Worm (Caenorhabditis elegans) whole organism, L4/young adult: ENCODE measurements around the gene lron-15.
A peak's percentile ranks its signal among the peaks of the same experiment; 100 is the strongest.

Experiments used
- W03F9.2 ChIP-seq: fragments of 150-350 bp; optimal IDR thresholded peaks from 2 replicates; lab custom pipeline; 2014; ENCODE audit warnings: missing biosample characterization, missing genetic modification characterization
- dao-5 ChIP-seq: sonication (generic microtip); optimal IDR thresholded peaks from 2 replicates; lab custom pipeline; 2016; ENCODE audit warnings: missing genotype, missing genetic modification characterization, moderate library complexity, missing compliant biosample characterization
- him-1 ChIP-seq: sonication (generic microtip); optimal IDR thresholded peaks from 2 replicates; lab custom pipeline; 2016; ENCODE audit warnings: missing genotype, missing genetic modification reagents, missing genetic modification characterization, missing compliant biosample characterization

lron-15 gene

ce11 chrII:6544842-6545410 is at the start of gene lron-15:
Gene lron-15, minus strand, starts transcription at chrII:6544892.
- TF ChIP-seq him-1 (no peak), W03F9.2 (tag; lab: Kevin White, UChicago) (no peak), dao-5 (tag; lab: Kevin White, UChicago) (no peak)

ce11 chrII:6594151-6594550 is 49.5 kb upstream of the lron-15 start, which contains the start of gene aipr-1:
Gene aipr-1, minus strand, starts transcription at chrII:6594251.
- TF ChIP-seq W03F9.2 (tag; lab: Kevin White, UChicago), result no peak
- no peak for TF ChIP-seq him-1
- no peak for TF ChIP-seq dao-5 (tag; lab: Kevin White, UChicago)

- TF ChIP-seq him-1 (no peak), W03F9.2 (tag; lab: Kevin White, UChicago) (no peak), dao-5 (tag; lab: Kevin White, UChicago) (no peak)
Measured at ce11 chrII:6592251-6592650, 47.6 kb upstream of the lron-15 start, which contains the start of gene C56C10.9. Gene C56C10.9, minus strand, starts transcription at chrII:6592351.

ce11 chrII:6591000-6591399 is 46.3 kb upstream of the lron-15 start:
- TF ChIP-seq W03F9.2 (tag; lab: Kevin White, UChicago) (no peak), him-1 (no peak), dao-5 (tag; lab: Kevin White, UChicago) (no peak)

- TF ChIP-seq W03F9.2 (tag; lab: Kevin White, UChicago) (no peak), dao-5 (tag; lab: Kevin White, UChicago) (no peak), him-1 (no peak)
Measured at ce11 chrII:6589408-6589807, 44.7 kb upstream of the lron-15 start, which contains the start of gene vps-32.1. Gene vps-32.1, plus strand, starts transcription at chrII:6589708.

ce11 chrII:6588605-6589292 is 44.1 kb upstream of the lron-15 start, which contains the start of gene icd-1:
Gene icd-1, minus strand, starts transcription at chrII:6588655.
- peak; percentile 78 for TF ChIP-seq him-1
- TF ChIP-seq W03F9.2 (tag; lab: Kevin White, UChicago), result peak; percentile 95
- TF ChIP-seq dao-5 (tag; lab: Kevin White, UChicago), result no peak

- TF ChIP-seq W03F9.2 (tag; lab: Kevin White, UChicago) (no peak), him-1 (no peak), dao-5 (tag; lab: Kevin White, UChicago) (no peak)
Measured at ce11 chrII:6587264-6587870, 42.7 kb upstream of the lron-15 start, which contains the start of gene C56C10.7. Gene C56C10.7, minus strand, starts transcription at chrII:6587575.

ce11 chrII:6582758-6583157 is 38.1 kb upstream of the lron-15 start, which contains the start of gene C56C10.4:
Gene C56C10.4, plus strand, starts transcription at chrII:6583058.
- TF ChIP-seq dao-5 (tag; lab: Kevin White, UChicago) (no peak), him-1 (no peak), W03F9.2 (tag; lab: Kevin White, UChicago) (no peak)

- no peak for TF ChIP-seq W03F9.2 (tag; lab: Kevin White, UChicago)
- no peak for TF ChIP-seq him-1
- no peak for TF ChIP-seq dao-5 (tag; lab: Kevin White, UChicago)
Measured at ce11 chrII:6581236-6581635, 36.5 kb upstream of the lron-15 start, which contains the start of gene C56C10.6. Gene C56C10.6, minus strand, starts transcription at chrII:6581336.

- TF ChIP-seq him-1 (no peak), W03F9.2 (tag; lab: Kevin White, UChicago) (no peak), dao-5 (tag; lab: Kevin White, UChicago) (no peak)
Measured at ce11 chrII:6578378-6578777, 33.7 kb upstream of the lron-15 start, which contains the start of gene sra-31. Gene sra-31, minus strand, starts transcription at chrII:6578478.

ce11 chrII:6575647-6576046 is 31.0 kb upstream of the lron-15 start, which contains the start of gene sra-29:
Gene sra-29, minus strand, starts transcription at chrII:6575747.
- TF ChIP-seq him-1 (no peak), dao-5 (tag; lab: Kevin White, UChicago) (no peak), W03F9.2 (tag; lab: Kevin White, UChicago) (no peak)

- TF ChIP-seq him-1 (no peak), W03F9.2 (tag; lab: Kevin White, UChicago) (no peak), dao-5 (tag; lab: Kevin White, UChicago) (no peak)
Measured at ce11 chrII:6573677-6574076, 29.0 kb upstream of the lron-15 start, which contains the start of gene sra-28. Gene sra-28, minus strand, starts transcription at chrII:6573777.

- TF ChIP-seq dao-5 (tag; lab: Kevin White, UChicago) (no peak), him-1 (no peak), W03F9.2 (tag; lab: Kevin White, UChicago) (no peak)
Measured at ce11 chrII:6568707-6569106, 24.0 kb upstream of the lron-15 start, which contains the start of gene sra-27. Gene sra-27, plus strand, starts transcription at chrII:6569007.
